Worm (Caenorhabditis elegans): ENCODE measurements around the gene pcp-3.

Gene pcp-3

DNA sequence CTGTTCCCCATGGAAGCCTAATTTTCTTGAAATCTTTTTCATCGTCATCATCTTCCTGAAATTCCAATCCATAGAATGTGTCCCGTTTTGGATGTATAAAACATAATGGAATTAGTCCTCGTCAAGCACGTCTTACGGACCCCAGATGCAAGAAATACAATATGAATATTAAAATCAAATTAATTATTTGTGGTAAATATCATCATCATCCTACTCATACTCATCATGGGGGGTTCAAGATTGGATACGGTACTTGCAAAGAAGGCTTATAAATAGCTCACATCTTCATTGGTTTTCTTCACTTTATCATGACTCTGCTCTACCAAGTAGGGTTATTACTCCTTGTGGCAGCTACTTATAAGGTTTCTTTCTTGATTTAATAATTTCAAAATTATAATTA lies 14.4 kb downstream of the pcp-3 start, which contains the start of gene flp-1:
Gene flp-1 (plus strand): TSS at position 301 of the 400 bp plus-strand sequence.
- TF ChIP-seq tab-1 (GFP tag; IDR thresholded peaks at IDR 0.05) = no peak
- TF ChIP-seq ztf-23 (GFP tag; IDR thresholded peaks at IDR 0.05) = no peak
- TF ChIP-seq ztf-29 (GFP tag; IDR thresholded peaks at IDR 0.05) = no peak
- TF ChIP-seq ref-1 (GFP tag; conservative IDR thresholded peaks at IDR 0.05) = no peak
- TF ChIP-seq T22C8.4 (GFP tag; IDR thresholded peaks at IDR 0.05) = no peak
- no peak for TF ChIP-seq cog-1 (tag; optimal IDR thresholded peaks at IDR 0.05)
- TF ChIP-seq klf-2 (GFP tag; conservative IDR thresholded peaks at IDR 0.05) = no peak
- no peak for TF ChIP-seq flt-1 (GFP tag; IDR thresholded peaks at IDR 0.05)
- no peak for TF ChIP-seq med-1 (GFP tag; optimal IDR thresholded peaks at IDR 0.05; ENCODE audit: insufficient read depth)

DNA sequence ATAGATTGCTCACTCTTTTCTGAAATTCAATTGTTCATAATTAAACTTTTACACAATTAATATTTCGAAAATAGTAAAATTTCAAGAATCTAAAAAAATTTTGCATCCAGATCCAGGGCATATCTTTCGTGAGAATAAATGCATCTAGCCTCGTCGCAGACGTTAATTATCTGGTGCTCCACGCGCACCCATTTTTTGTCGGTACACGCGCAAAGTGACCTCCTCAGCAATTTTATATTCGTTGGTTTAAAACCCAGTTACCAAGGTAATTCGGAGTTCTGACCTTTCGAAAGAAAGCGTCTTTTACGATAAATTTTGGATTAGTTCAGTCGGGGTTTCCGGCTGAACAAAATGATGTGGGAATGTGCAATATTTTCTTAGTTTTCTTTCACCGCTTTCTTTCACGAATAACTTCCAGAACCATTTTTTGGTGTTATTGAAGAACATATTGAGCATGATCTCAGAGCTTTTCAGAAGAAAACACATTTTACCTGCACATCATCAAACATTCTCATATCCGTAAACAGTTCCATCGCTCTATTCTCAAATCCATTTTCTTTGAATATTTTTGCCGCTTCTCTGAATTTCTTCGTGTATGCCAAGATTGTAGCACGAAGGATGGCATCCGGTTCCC lies 18.5 kb downstream of the pcp-3 start:
- TF ChIP-seq flt-1 (GFP tag; IDR thresholded peaks at IDR 0.05) (no peak), med-1 (GFP tag; optimal IDR thresholded peaks at IDR 0.05; ENCODE audit: insufficient read depth) (no peak), ref-1 (GFP tag; conservative IDR thresholded peaks at IDR 0.05) (no peak), ztf-23 (GFP tag; IDR thresholded peaks at IDR 0.05) (no peak), klf-2 (GFP tag; conservative IDR thresholded peaks at IDR 0.05) (no peak), cog-1 (tag; optimal IDR thresholded peaks at IDR 0.05) (no peak), ztf-29 (GFP tag; IDR thresholded peaks at IDR 0.05) (no peak), T22C8.4 (GFP tag; IDR thresholded peaks at IDR 0.05) (no peak), tab-1 (GFP tag; IDR thresholded peaks at IDR 0.05) (no peak)

DNA sequence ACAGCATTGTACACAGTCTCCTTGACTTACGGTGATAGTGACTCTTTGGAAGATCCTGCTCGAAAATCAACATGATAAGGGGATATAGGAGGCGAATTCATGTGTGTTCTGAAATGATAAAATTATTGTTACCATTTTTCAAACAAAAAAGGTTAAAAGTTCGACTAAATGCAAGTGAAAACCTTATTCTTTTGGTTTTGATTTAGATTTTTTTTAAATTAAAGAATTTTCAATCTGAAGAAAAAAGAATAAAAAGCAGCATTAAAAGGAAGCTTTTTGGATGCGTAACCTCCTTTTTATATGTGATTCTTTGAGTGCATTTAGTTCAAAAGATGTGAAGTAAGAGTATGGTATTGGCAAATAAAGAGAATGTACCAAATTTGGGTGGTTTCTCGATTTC lies 23.4 kb downstream of the pcp-3 start, which contains the start of gene delm-1:
Gene delm-1 (minus strand): TSS at position 101 of the 400 bp plus-strand sequence.
- TF ChIP-seq klf-2 (GFP tag; conservative IDR thresholded peaks at IDR 0.05) = no peak
- no peak for TF ChIP-seq med-1 (GFP tag; optimal IDR thresholded peaks at IDR 0.05; ENCODE audit: insufficient read depth)
- no peak for TF ChIP-seq flt-1 (GFP tag; IDR thresholded peaks at IDR 0.05)
- no peak for TF ChIP-seq T22C8.4 (GFP tag; IDR thresholded peaks at IDR 0.05)
- no peak for TF ChIP-seq tab-1 (GFP tag; IDR thresholded peaks at IDR 0.05)
- no peak for TF ChIP-seq ref-1 (GFP tag; conservative IDR thresholded peaks at IDR 0.05)
- TF ChIP-seq cog-1 (tag; optimal IDR thresholded peaks at IDR 0.05) = no peak
- no peak for TF ChIP-seq ztf-29 (GFP tag; IDR thresholded peaks at IDR 0.05)

- TF ChIP-seq ztf-29 (GFP tag; IDR thresholded peaks at IDR 0.05) = no peak
- TF ChIP-seq tab-1 (GFP tag; IDR thresholded peaks at IDR 0.05) = no peak
- no peak for TF ChIP-seq cog-1 (tag; optimal IDR thresholded peaks at IDR 0.05)
- no peak for TF ChIP-seq klf-2 (GFP tag; conservative IDR thresholded peaks at IDR 0.05)
- no peak for TF ChIP-seq T22C8.4 (GFP tag; IDR thresholded peaks at IDR 0.05)
- TF ChIP-seq ref-1 (GFP tag; conservative IDR thresholded peaks at IDR 0.05) = no peak
- no peak for TF ChIP-seq flt-1 (GFP tag; IDR thresholded peaks at IDR 0.05)
Observed at ce11 chrIV:9130605-9131004, 28.2 kb downstream of the pcp-3 start.

DNA sequence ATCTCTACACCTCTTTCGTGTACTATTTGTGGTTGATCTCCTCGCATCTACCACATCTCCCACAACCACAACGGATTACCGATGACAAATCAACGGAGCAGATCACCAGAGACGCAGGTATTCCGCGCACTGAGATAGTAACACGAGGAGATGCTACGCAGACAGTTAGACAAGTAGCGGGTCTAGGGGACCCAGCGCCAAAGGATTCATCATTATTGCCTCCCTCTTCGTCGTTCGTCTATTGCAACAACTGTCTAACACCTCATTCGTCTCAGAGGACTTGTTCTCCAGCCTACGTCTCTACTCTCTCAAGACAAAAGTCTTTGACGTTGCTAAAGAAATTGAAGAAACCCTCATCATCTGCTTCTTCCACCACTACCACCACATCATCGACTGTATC lies 37.3 kb downstream of the pcp-3 start:
- TF ChIP-seq ref-1 (GFP tag; conservative IDR thresholded peaks at IDR 0.05) (no peak), tab-1 (GFP tag; IDR thresholded peaks at IDR 0.05) (no peak), cog-1 (tag; optimal IDR thresholded peaks at IDR 0.05) (no peak), ztf-23 (GFP tag; IDR thresholded peaks at IDR 0.05) (no peak), klf-2 (GFP tag; conservative IDR thresholded peaks at IDR 0.05) (no peak), flt-1 (GFP tag; IDR thresholded peaks at IDR 0.05) (no peak), ztf-29 (GFP tag; IDR thresholded peaks at IDR 0.05) (no peak), med-1 (GFP tag; optimal IDR thresholded peaks at IDR 0.05; ENCODE audit: insufficient read depth) (no peak), T22C8.4 (GFP tag; IDR thresholded peaks at IDR 0.05) (no peak)

- TF ChIP-seq ztf-23 (GFP tag; IDR thresholded peaks at IDR 0.05) = no peak
Observed at ce11 chrIV:9120220-9120619, 38.6 kb downstream of the pcp-3 start.

- TF ChIP-seq tab-1 (GFP tag; IDR thresholded peaks at IDR 0.05) (no peak), klf-2 (GFP tag; conservative IDR thresholded peaks at IDR 0.05) (no peak), flt-1 (GFP tag; IDR thresholded peaks at IDR 0.05) (no peak), med-1 (GFP tag; optimal IDR thresholded peaks at IDR 0.05; ENCODE audit: insufficient read depth) (no peak), ref-1 (GFP tag; conservative IDR thresholded peaks at IDR 0.05) (no peak), T22C8.4 (GFP tag; IDR thresholded peaks at IDR 0.05) (no peak)
Observed at ce11 chrIV:9118792-9119191, 40.0 kb downstream of the pcp-3 start, which contains the start of gene nrfl-1. TSS of gene nrfl-1 (plus strand) at chrIV:9119092.

DNA sequence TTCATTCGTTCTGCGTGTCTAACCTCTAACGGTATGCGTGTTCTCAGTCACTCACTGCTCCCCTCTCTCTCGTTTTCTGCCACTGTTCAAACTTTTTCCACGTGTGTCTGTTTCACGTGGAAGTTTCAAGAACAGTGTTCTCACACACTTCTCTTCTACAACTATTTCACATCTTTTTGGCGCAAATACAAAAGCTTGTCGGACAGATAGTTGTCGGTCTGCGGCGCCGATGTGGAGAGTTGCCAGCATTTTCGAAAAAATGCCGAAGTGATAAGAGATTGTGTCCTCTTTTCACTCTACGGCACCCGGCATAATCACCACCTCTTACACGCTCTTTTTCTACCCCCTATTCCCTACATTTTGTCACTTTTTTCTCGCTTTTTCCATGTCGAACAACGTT lies 40.5 kb downstream of the pcp-3 start:
- no peak for TF ChIP-seq flt-1 (GFP tag; IDR thresholded peaks at IDR 0.05)
- no peak for TF ChIP-seq ref-1 (GFP tag; conservative IDR thresholded peaks at IDR 0.05)
- TF ChIP-seq tab-1 (GFP tag; IDR thresholded peaks at IDR 0.05) = no peak
- TF ChIP-seq klf-2 (GFP tag; conservative IDR thresholded peaks at IDR 0.05) = no peak
- TF ChIP-seq cog-1 (tag; optimal IDR thresholded peaks at IDR 0.05) = no peak
- TF ChIP-seq med-1 (GFP tag; optimal IDR thresholded peaks at IDR 0.05; ENCODE audit: insufficient read depth) = no peak

DNA sequence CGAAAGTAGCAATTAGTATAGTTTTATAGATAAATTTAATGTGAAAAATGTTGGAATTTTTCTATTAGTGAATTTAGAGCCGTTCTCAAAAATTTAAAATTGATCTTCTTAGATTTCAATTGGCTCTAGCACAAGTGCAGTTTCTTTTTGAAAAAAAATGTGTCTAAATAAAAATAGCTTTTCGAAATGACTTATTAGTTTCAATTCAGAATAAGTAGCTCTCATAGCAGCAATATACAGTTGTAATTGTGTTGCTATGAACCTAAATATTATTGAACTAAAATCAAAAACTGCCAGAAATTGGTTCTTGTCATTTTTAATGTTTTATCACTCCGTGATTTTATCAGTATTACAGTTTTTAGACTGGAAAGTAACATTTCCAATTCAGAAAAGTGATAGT lies 41.1 kb downstream of the pcp-3 start:
- no peak for TF ChIP-seq med-1 (GFP tag; optimal IDR thresholded peaks at IDR 0.05; ENCODE audit: insufficient read depth)
- TF ChIP-seq klf-2 (GFP tag; conservative IDR thresholded peaks at IDR 0.05) = no peak
- no peak for TF ChIP-seq flt-1 (GFP tag; IDR thresholded peaks at IDR 0.05)
- TF ChIP-seq ref-1 (GFP tag; conservative IDR thresholded peaks at IDR 0.05) = no peak
- TF ChIP-seq cog-1 (tag; optimal IDR thresholded peaks at IDR 0.05) = no peak
- TF ChIP-seq ztf-29 (GFP tag; IDR thresholded peaks at IDR 0.05) = no peak

ce11 chrIV:9116452-9116851 lies 42.4 kb downstream of the pcp-3 start:
- TF ChIP-seq klf-2 (GFP tag; conservative IDR thresholded peaks at IDR 0.05) (no peak), ztf-23 (GFP tag; IDR thresholded peaks at IDR 0.05) (no peak), ref-1 (GFP tag; conservative IDR thresholded peaks at IDR 0.05) (no peak), cog-1 (tag; optimal IDR thresholded peaks at IDR 0.05) (no peak), flt-1 (GFP tag; IDR thresholded peaks at IDR 0.05) (no peak), med-1 (GFP tag; optimal IDR thresholded peaks at IDR 0.05; ENCODE audit: insufficient read depth) (no peak), tab-1 (GFP tag; IDR thresholded peaks at IDR 0.05) (no peak)

Data from whole organism, midembryonic.